Worm (Caenorhabditis elegans): ENCODE data around the gene Y38H6C.24.
"Not testable (repeated sequence)": the region's sequence is repeated elsewhere in the genome, so short reads cannot be mapped to it uniquely, and the experiment has no call there.

DNA sequence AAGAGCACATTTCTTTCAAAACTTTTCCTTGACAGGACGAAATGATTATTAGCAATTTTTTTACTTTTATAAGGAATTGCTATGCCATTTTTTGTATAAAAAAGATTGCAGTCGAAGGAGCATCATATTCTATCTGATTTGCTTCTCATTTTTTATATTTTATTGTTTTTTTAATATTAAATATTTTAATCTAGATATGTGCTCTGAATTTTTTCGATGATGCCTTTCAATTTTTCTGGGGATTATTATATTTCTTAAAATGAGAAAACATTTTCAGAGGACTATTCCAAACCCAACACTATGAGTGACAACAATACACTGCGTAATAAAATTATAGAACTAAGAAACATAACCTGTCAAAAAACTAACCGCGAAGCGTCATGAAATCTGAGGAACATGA, 42.8 kb downstream of the Y38H6C.24 start, which contains the start of gene F26F2.4:
- not testable (repeated sequence) for TF ChIP-seq lin-11 (tag; optimal IDR thresholded peaks at IDR 0.05); elt-1 (tag; optimal IDR thresholded peaks at IDR 0.05); unc-62 (GFP tag; optimal IDR thresholded peaks at IDR 0.05); nhr-6 (tag; optimal IDR thresholded peaks at IDR 0.05); elt-3 (tag; optimal IDR thresholded peaks at IDR 0.05); dmd-4 (tag; optimal IDR thresholded peaks at IDR 0.05); lin-39 (tag; optimal IDR thresholded peaks at IDR 0.05); blmp-1 (tag; optimal IDR thresholded peaks at IDR 0.05; ENCODE audit: insufficient read depth)

Data from whole organism, L2 larva.